Comparison of ENCODE assay signal across 4 worm cellular contexts in the genomic region with DNA sequence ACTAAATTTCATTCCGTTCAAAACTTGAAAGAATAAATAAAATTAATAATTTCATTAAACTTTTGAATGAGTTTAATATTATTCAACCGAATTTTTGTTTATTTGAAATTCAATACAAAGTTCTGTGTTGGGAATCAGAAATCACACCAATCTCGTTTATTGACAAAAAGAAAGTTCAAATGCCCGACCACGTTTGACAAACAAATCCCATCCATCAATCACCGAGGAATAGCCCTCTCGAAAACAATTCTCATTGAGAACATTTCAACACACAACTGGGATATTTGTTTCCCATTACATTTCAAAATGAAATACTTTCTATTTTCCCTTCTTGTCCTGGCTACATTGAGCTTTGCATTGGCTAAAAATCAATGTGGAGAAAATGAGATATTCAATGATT.
TF ChIP-seq lines count a peak whose summit lies in the region.

Gene F53C11.9 (plus strand): TSS at position 159 of the 400 bp plus-strand sequence.

TF ChIP-seq in whole organism, L1 larva, 84 proteins besides CTCF, POLR2A, EP300 and RAD21:
- TF ChIP-seq alr-1 (tag; optimal IDR thresholded peaks at IDR 0.05; lab: Kevin White, UChicago; ENCODE audit: borderline replicate concordance) (no peak), lin-39 (tag; optimal IDR thresholded peaks at IDR 0.05; lab: Kevin White, UChicago) (no peak), fkh-4 (tag; optimal IDR thresholded peaks at IDR 0.05; lab: Kevin White, UChicago; ENCODE audit: borderline replicate concordance) (no peak), nhr-47 (tag; optimal IDR thresholded peaks at IDR 0.05; lab: Kevin White, UChicago) (no peak), blmp-1 (tag; optimal IDR thresholded peaks at IDR 0.05; lab: Kevin White, UChicago) (peak; percentile 32), dpl-1 (GFP tag; optimal IDR thresholded peaks at IDR 0.05; lab: Kevin White, UChicago) (no peak), rnt-1 (tag; optimal IDR thresholded peaks at IDR 0.05; lab: Kevin White, UChicago) (peak; percentile 25)

TF ChIP-seq in whole organism, L3 larva, 47 proteins besides CTCF, POLR2A, EP300 and RAD21:
- TF ChIP-seq egl-5 (tag; optimal IDR thresholded peaks at IDR 0.05; lab: Kevin White, UChicago) (peak; percentile 96), mml-1 (tag; optimal IDR thresholded peaks at IDR 0.05; lab: Kevin White, UChicago) (no peak), pha-4 (tag; optimal IDR thresholded peaks at IDR 0.05; lab: Kevin White, UChicago) (peak; percentile 52), elt-1 (tag; optimal IDR thresholded peaks at IDR 0.05; lab: Kevin White, UChicago) (no peak), nhr-76 (tag; optimal IDR thresholded peaks at IDR 0.05; lab: Kevin White, UChicago) (no peak), lin-39 (tag; optimal IDR thresholded peaks at IDR 0.05; lab: Kevin White, UChicago) (peak; percentile 72), unc-62 (GFP tag; optimal IDR thresholded peaks at IDR 0.05; lab: Kevin White, UChicago) (peak; percentile 32), nfya-1 (tag; optimal IDR thresholded peaks at IDR 0.05; lab: Kevin White, UChicago; ENCODE audit: insufficient read depth) (peak; percentile 10)
TF ChIP-seq in whole organism, L3 larva: peak in this region for 5.

TF ChIP-seq in whole organism, late embryonic, 69 proteins besides CTCF, POLR2A, EP300 and RAD21:
- no peak for TF ChIP-seq lin-11 (tag; optimal IDR thresholded peaks at IDR 0.05; lab: Kevin White, UChicago)
- TF ChIP-seq npax-4 (tag; optimal IDR thresholded peaks at IDR 0.05; lab: Kevin White, UChicago) = no peak
- TF ChIP-seq unc-55 (GFP tag; optimal IDR thresholded peaks at IDR 0.05; lab: Kevin White, UChicago) = peak; percentile 17
- TF ChIP-seq pag-3 (tag; optimal IDR thresholded peaks at IDR 0.05; lab: Kevin White, UChicago; ENCODE audit: borderline replicate concordance) = no peak
- no peak for TF ChIP-seq eyg-1 (tag; optimal IDR thresholded peaks at IDR 0.05; lab: Kevin White, UChicago)
- no peak for TF ChIP-seq lim-6 (tag; optimal IDR thresholded peaks at IDR 0.05; lab: Kevin White, UChicago)

TF ChIP-seq in whole organism, mixed stage, embryonic, 35 proteins besides CTCF, POLR2A, EP300 and RAD21:
- TF ChIP-seq unc-62 (GFP tag; optimal IDR thresholded peaks at IDR 0.05; lab: Kevin White, UChicago) = peak; percentile 34
- TF ChIP-seq hlh-1 (tag; optimal IDR thresholded peaks at IDR 0.05; lab: Kevin White, UChicago) = no peak

Comparison
In these comparisons a context has a peak if more than half of its experiments do, and no peak if none do; other contexts are left out.
1. Of the 10 proteins assayed by ChIP-seq in both whole organism, L1 larva and whole organism, late embryonic: peak only in whole organism, L1 larva: rnt-1; only in whole organism, late embryonic: none; in both: none; in neither: 9.